Fruit fly (Drosophila melanogaster) whole organism, embryonic: ENCODE measurements around the gene Csk.
A peak's percentile ranks its signal among the peaks of the same experiment; 100 is the strongest.

Source experiments
- Awh ChIP-seq: fragments of 200-800 bp; sonication (Bioruptor generic); IDR thresholded peaks from 2 replicates; pipeline ENCODE4, ENCODE4 v1.3.6; 2022; ENCODE audit warnings: missing biosample characterization, missing genetic modification characterization
- CG10462 ChIP-seq: fragments of 200-800 bp; sonication (Bioruptor generic); optimal IDR thresholded peaks from 2 replicates; lab custom pipeline; 2016; ENCODE audit warnings: missing biosample characterization, missing genetic modification characterization
- CG11456 ChIP-seq: fragments of 200-800 bp; sonication (Bioruptor generic); IDR thresholded peaks from 3 replicates; pipeline ENCODE4 v1.3.6; 2022; ENCODE audit warnings: missing biosample characterization, missing genetic modification characterization
- CG11504 ChIP-seq: fragments of 200-800 bp; sonication (Bioruptor generic); optimal IDR thresholded peaks from 3 replicates; lab custom pipeline; 2019; ENCODE audit warnings: missing biosample characterization, mild to moderate bottlenecking, missing genetic modification characterization, moderate library complexity
- CG1233 ChIP-seq: fragments of 200-800 bp; sonication (Bioruptor generic); optimal IDR thresholded peaks from 4 replicates; lab custom pipeline; 2018; ENCODE audit warnings: missing biosample characterization, mild to moderate bottlenecking, missing genetic modification characterization
- CG13624 ChIP-seq: fragments of 200-800 bp; sonication (Bioruptor generic); optimal IDR thresholded peaks from 2 replicates; lab custom pipeline; 2016; ENCODE audit warnings: missing biosample characterization, missing genetic modification characterization
- CG14965 ChIP-seq: fragments of 200-800 bp; sonication (Bioruptor generic); optimal IDR thresholded peaks from 2 replicates; lab custom pipeline; 2016; ENCODE audit warnings: missing biosample characterization, missing genetic modification characterization, borderline replicate concordance
- CG15269 ChIP-seq: fragments of 200-800 bp; sonication (Bioruptor generic); optimal IDR thresholded peaks from 2 replicates; lab custom pipeline; 2018; ENCODE audit warnings: missing biosample characterization, mild to moderate bottlenecking, missing genetic modification characterization, moderate library complexity
- CG1602 ChIP-seq: fragments of 200-800 bp; sonication (Bioruptor generic); optimal IDR thresholded peaks from 3 replicates; lab custom pipeline; 2016; ENCODE audit warnings: missing biosample characterization, missing genetic modification characterization
- CG17186 ChIP-seq: fragments of 200-800 bp; sonication (Bioruptor generic); optimal IDR thresholded peaks from 3 replicates; lab custom pipeline; 2017; ENCODE audit warnings: missing biosample characterization, missing genetic modification reagents, missing genetic modification characterization
- CG2889 ChIP-seq: fragments of 200-800 bp; sonication (Bioruptor generic); IDR thresholded peaks from 3 replicates; pipeline ENCODE4 v1.3.6; 2022; ENCODE audit warnings: missing biosample characterization, missing genetic modification characterization
- CG3065 ChIP-seq: fragments of 200-800 bp; sonication (Bioruptor generic); optimal IDR thresholded peaks from 2 replicates; lab custom pipeline; 2016; ENCODE audit warnings: missing biosample characterization, missing genetic modification characterization
- CG32772 ChIP-seq: fragments of 200-800 bp; sonication (Bioruptor generic); IDR thresholded peaks from 2 replicates; pipeline ENCODE4 v1.3.6; 2022; ENCODE audit warnings: missing biosample characterization, missing genetic modification characterization
- CG3281 ChIP-seq: fragments of 200-800 bp; sonication (Bioruptor generic); optimal IDR thresholded peaks from 3 replicates; lab custom pipeline; 2017; ENCODE audit warnings: missing biosample characterization, mild to moderate bottlenecking, missing genetic modification characterization
- CG4854 ChIP-seq: fragments of 200-800 bp; sonication (Bioruptor generic); optimal IDR thresholded peaks from 2 replicates; lab custom pipeline; 2016; ENCODE audit warnings: missing biosample characterization, missing genetic modification characterization, inconsistent platforms
- Chrac-16 ChIP-seq: fragments of 200-800 bp; sonication (Bioruptor generic); optimal IDR thresholded peaks from 3 replicates; lab custom pipeline; 2016; ENCODE audit warnings: missing biosample characterization, missing genetic modification characterization
- Deaf1 ChIP-seq: fragments of 200-800 bp; optimal IDR thresholded peaks from 3 replicates; lab custom pipeline; 2019; ENCODE audit warnings: missing biosample characterization, mild to moderate bottlenecking, missing genetic modification characterization, moderate library complexity
- Dfd ChIP-seq, 2 experiments: fragments of >200 bp; optimal IDR thresholded peaks; 2 replicates each; lab custom pipeline; 2017; ENCODE audit warnings: missing biosample characterization in 2 of 2, missing genetic modification characterization in 2 of 2
- Dip3 ChIP-seq: fragments of 200-800 bp; sonication (Bioruptor generic); optimal IDR thresholded peaks from 3 replicates; lab custom pipeline; 2016; ENCODE audit warnings: missing biosample characterization, missing genetic modification characterization
- Gsc ChIP-seq: fragments of 200-800 bp; sonication (Bioruptor generic); IDR thresholded peaks from 2 replicates; pipeline ENCODE4 v1.3.6; 2022; ENCODE audit warnings: missing biosample characterization, missing genetic modification characterization
- HLH4C ChIP-seq: fragments of 200-800 bp; sonication (Bioruptor generic); IDR thresholded peaks from 3 replicates; pipeline ENCODE4 v1.3.6; 2022; ENCODE audit warnings: missing biosample characterization, missing genetic modification characterization; ENCODE audit not compliant: partially characterized antibody
- Hmr ChIP-seq: fragments of 200-800 bp; sonication (Bioruptor generic); optimal IDR thresholded peaks from 3 replicates; lab custom pipeline; 2017; ENCODE audit warnings: mild to moderate bottlenecking, missing biosample characterization, missing genetic modification reagents, missing genetic modification characterization
- Lhr ChIP-seq: fragments of 200-800 bp; sonication (Bioruptor generic); optimal IDR thresholded peaks from 3 replicates; lab custom pipeline; 2017; ENCODE audit warnings: mild to moderate bottlenecking, missing biosample characterization, missing genetic modification reagents, missing genetic modification characterization
- Mes4 ChIP-seq: fragments of 200-800 bp; sonication (Bioruptor generic); optimal IDR thresholded peaks from 2 replicates; lab custom pipeline; 2016; ENCODE audit warnings: missing biosample characterization, missing genetic modification characterization
- Pdp1 ChIP-seq, 2 experiments: fragments of 200-800 bp; sonication (Bioruptor generic); optimal IDR thresholded peaks; 3 replicates each; lab custom pipeline; 2016; ENCODE audit warnings: missing biosample characterization in 2 of 2, missing genetic modification characterization in 2 of 2, mild to moderate bottlenecking in 1 of 2, moderate library complexity in 1 of 2
- Poxn ChIP-seq: fragments of 200-800 bp; sonication (Bioruptor generic); IDR thresholded peaks from 2 replicates; pipeline ENCODE4 v1.3.6; 2022; ENCODE audit warnings: missing biosample characterization, missing genetic modification characterization
- Rfx ChIP-seq: fragments of 200-800 bp; sonication (Bioruptor generic); IDR thresholded peaks from 2 replicates; pipeline ENCODE4 v1.3.6; 2022; ENCODE audit warnings: missing biosample characterization, missing genetic modification characterization
- Sry-δ ChIP-seq: fragments of 200-800 bp; sonication (Bioruptor generic); optimal IDR thresholded peaks from 2 replicates; lab custom pipeline; 2016; ENCODE audit warnings: missing biosample characterization, missing genetic modification characterization
- aop ChIP-seq: fragments of 200-800 bp; sonication (Bioruptor generic); IDR thresholded peaks from 2 replicates; pipeline ENCODE4 v1.3.6; 2022; ENCODE audit warnings: missing biosample characterization, missing genetic modification characterization
- chm ChIP-seq: fragments of 200-800 bp; sonication (Bioruptor generic); IDR thresholded peaks from 2 replicates; pipeline ENCODE4 v1.3.6; 2022; ENCODE audit warnings: missing biosample characterization, missing genetic modification characterization
- chn ChIP-seq: fragments of 200-800 bp; sonication (Bioruptor generic); optimal IDR thresholded peaks from 2 replicates; lab custom pipeline; 2016; ENCODE audit warnings: missing biosample characterization, missing genetic modification characterization
- croc ChIP-seq: fragments of 200-800 bp; sonication (Bioruptor generic); conservative IDR thresholded peaks from 3 replicates; pipeline ENCODE4 v1.3.6; 2022; ENCODE audit warnings: missing biosample characterization, missing genetic modification characterization
- ems ChIP-seq: fragments of 200-800 bp; sonication (Bioruptor generic); optimal IDR thresholded peaks from 3 replicates; lab custom pipeline; 2016; ENCODE audit warnings: missing biosample characterization, missing genetic modification characterization
- gfzf ChIP-seq: fragments of 200-800 bp; sonication (Bioruptor generic); optimal IDR thresholded peaks from 2 replicates; lab custom pipeline; 2016; ENCODE audit warnings: missing biosample characterization, mild to moderate bottlenecking, missing genetic modification characterization, moderate library complexity
- hkb ChIP-seq, 2 experiments: fragments of 200-800 bp in 1 of 2; fragments of >200 bp in 1 of 2; sonication (Bioruptor generic) in 1 of 2; IDR thresholded peaks in 1 of 2; optimal IDR thresholded peaks in 1 of 2; 2 replicates each; pipeline versions ENCODE4 v1.3.6 to Lab custom; 2017 to 2022; ENCODE audit warnings: missing biosample characterization in 1 of 2, missing genetic modification characterization in 1 of 2
- ind ChIP-seq: fragments of 200-800 bp; sonication (Bioruptor generic); optimal IDR thresholded peaks from 3 replicates; lab custom pipeline; 2016; ENCODE audit warnings: missing biosample characterization, missing genetic modification characterization
- jing ChIP-seq: fragments of 200-800 bp; sonication (Bioruptor generic); optimal IDR thresholded peaks from 2 replicates; lab custom pipeline; 2018; ENCODE audit warnings: missing biosample characterization, mild to moderate bottlenecking, missing genetic modification characterization
- lola ChIP-seq, 3 experiments: fragments of >200 bp in 2 of 3; fragments of 200-800 bp in 1 of 3; sonication (Bioruptor generic) in 1 of 3; optimal IDR thresholded peaks; 2 replicates each; lab custom pipeline; 2017 to 2019; ENCODE audit warnings: missing biosample characterization in 3 of 3, missing genetic modification characterization in 3 of 3, mild to moderate bottlenecking in 1 of 3, moderate library complexity in 1 of 3
- lov ChIP-seq, 2 experiments: fragments of 200-800 bp in 1 of 2; fragments of >200 bp in 1 of 2; sonication (Bioruptor generic) in 1 of 2; IDR thresholded peaks in 1 of 2; optimal IDR thresholded peaks in 1 of 2; 2 replicates in 1 of 2; 3 replicates in 1 of 2; pipeline versions ENCODE4 v1.3.6 to Lab custom; 2017 to 2022; ENCODE audit warnings: missing biosample characterization in 1 of 2, missing genetic modification characterization in 1 of 2
- luna ChIP-seq: fragments of 200-800 bp; sonication (Bioruptor generic); optimal IDR thresholded peaks from 2 replicates; lab custom pipeline; 2016; ENCODE audit warnings: missing biosample characterization, missing genetic modification characterization
- onecut ChIP-seq: fragments of 200-800 bp; sonication (Bioruptor generic); IDR thresholded peaks from 2 replicates; pipeline ENCODE4 v1.3.6; 2022; ENCODE audit warnings: missing biosample characterization, missing genetic modification characterization
- p53 ChIP-seq: fragments of 200-800 bp; sonication (Bioruptor generic); optimal IDR thresholded peaks from 2 replicates; lab custom pipeline; 2016; ENCODE audit warnings: missing biosample characterization, missing genetic modification characterization
- peb ChIP-seq: fragments of 200-800 bp; sonication (Bioruptor generic); IDR thresholded peaks from 2 replicates; pipeline ENCODE4 v1.3.6; 2022; ENCODE audit warnings: missing biosample characterization, missing genetic modification characterization
- sens ChIP-seq: fragments of 200-800 bp; sonication (Bioruptor generic); peaks from one replicate; lab custom pipeline; 2016; ENCODE audit warnings: missing biosample characterization, missing genetic modification characterization
- seq ChIP-seq: fragments of 200-800 bp; sonication (Bioruptor generic); IDR thresholded peaks from 2 replicates; pipeline ENCODE4 v1.3.6; 2022; ENCODE audit warnings: missing biosample characterization, missing genetic modification characterization
- sima ChIP-seq: fragments of 200-800 bp; sonication (Bioruptor generic); optimal IDR thresholded peaks from 2 replicates; lab custom pipeline; 2016; ENCODE audit warnings: missing biosample characterization, missing genetic modification characterization
- toy ChIP-seq: fragments of 200-800 bp; sonication (Bioruptor generic); IDR thresholded peaks from 2 replicates; pipeline ENCODE4 v1.3.6; 2022; ENCODE audit warnings: missing biosample characterization, missing genetic modification characterization
- trh ChIP-seq: fragments of 200-800 bp; sonication (Bioruptor generic); optimal IDR thresholded peaks from 2 replicates; lab custom pipeline; 2016; ENCODE audit warnings: missing biosample characterization, missing genetic modification characterization
- vfl ChIP-seq: fragments of 200-800 bp; sonication (Bioruptor generic); optimal IDR thresholded peaks from 2 replicates; lab custom pipeline; 2016; ENCODE audit warnings: missing biosample characterization, missing genetic modification characterization
- wor ChIP-seq: fragments of 200-800 bp; sonication (Bioruptor generic); IDR thresholded peaks from 2 replicates; pipeline ENCODE4 v1.3.6; 2022; ENCODE audit warnings: missing biosample characterization, missing genetic modification characterization

Gene Csk

DNA sequence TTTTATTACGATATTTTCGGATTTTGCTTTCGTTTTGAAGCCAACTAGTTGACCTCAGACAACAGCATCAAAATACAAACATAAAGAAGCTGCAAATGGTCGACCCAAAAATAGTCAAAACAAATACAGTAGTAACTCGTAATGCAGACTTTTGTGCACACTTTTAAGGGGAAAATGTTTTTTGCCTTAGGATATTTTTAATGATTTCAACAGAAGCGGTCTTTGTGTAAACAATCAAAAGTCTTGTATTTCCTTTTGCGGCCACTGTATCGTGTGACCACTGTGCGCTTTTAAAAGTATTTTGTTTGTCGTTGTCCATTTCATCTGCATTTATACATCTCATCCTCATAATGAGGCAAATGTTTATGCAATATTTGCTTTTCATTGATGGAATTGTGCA, 1.1 kb downstream of the Csk start (continued):
- TF ChIP-seq lov (optimal IDR thresholded peaks at IDR 0.05; lab: Kevin White, UChicago), result no peak
- TF ChIP-seq lov (GFP tag; IDR thresholded peaks at IDR 0.05; lab: Robert Waterston, UW), result peak; percentile 92; the same call in 2 of the 3 replicates
- peak; percentile 84 for TF ChIP-seq sima (GFP tag; lab: Kevin White, UChicago)
- peak; percentile 95 for TF ChIP-seq seq (GFP tag; lab: Robert Waterston, UW)
- TF ChIP-seq CG10462 (GFP tag; lab: Kevin White, UChicago), result peak; percentile 89
- peak; percentile 97 for TF ChIP-seq luna (GFP tag; lab: Kevin White, UChicago)
- peak; percentile 95 for TF ChIP-seq CG11504 (tag; lab: Kevin White, UChicago)
- TF ChIP-seq aop (GFP tag; lab: Robert Waterston, UW), result peak; percentile 92
- no peak for TF ChIP-seq hkb (optimal IDR thresholded peaks at IDR 0.05; lab: Kevin White, UChicago)
- peak; percentile 97 for TF ChIP-seq hkb (GFP tag; IDR thresholded peaks at IDR 0.05; lab: Robert Waterston, UW)
- TF ChIP-seq Deaf1 (tag; lab: Kevin White, UChicago), result peak; percentile 51
- peak; percentile 88 for TF ChIP-seq trh (GFP tag; lab: Kevin White, UChicago)
- TF ChIP-seq Poxn (GFP tag; lab: Robert Waterston, UW), result peak; percentile 96
- peak; percentile 82 for TF ChIP-seq croc
- TF ChIP-seq Mes4 (GFP tag; lab: Kevin White, UChicago), result peak; percentile 87
- TF ChIP-seq CG32772 (GFP tag; lab: Robert Waterston, UW), result peak; percentile 95
- TF ChIP-seq CG13624 (GFP tag; lab: Kevin White, UChicago), result peak; percentile 98
- peak; percentile 98 for TF ChIP-seq CG11456
- TF ChIP-seq chm (GFP tag; lab: Robert Waterston, UW), result peak; percentile 95
- TF ChIP-seq CG14965 (GFP tag; lab: Kevin White, UChicago), result peak; percentile 73
- peak; percentile 95 for TF ChIP-seq CG1233 (GFP tag; lab: Kevin White, UChicago)
- TF ChIP-seq vfl (GFP tag; lab: Kevin White, UChicago), result peak; percentile 97
- peak; percentile 71 for TF ChIP-seq Sry-δ (GFP tag; lab: Kevin White, UChicago)
- peak; percentile 92 for TF ChIP-seq onecut (GFP tag; lab: Robert Waterston, UW)
- TF ChIP-seq CG3281 (GFP tag; lab: Kevin White, UChicago), result peak; percentile 96
- TF ChIP-seq peb (GFP tag; lab: Robert Waterston, UW), result peak; percentile 91
- peak; percentile 91 for TF ChIP-seq wor (GFP tag; lab: Robert Waterston, UW)
- peak; percentile 83 for TF ChIP-seq Gsc (GFP tag; lab: Robert Waterston, UW)
- TF ChIP-seq Rfx (GFP tag; lab: Robert Waterston, UW), result peak; percentile 99
- peak; percentile 97 for TF ChIP-seq Awh (GFP tag; lab: Robert Waterston, UW)
- peak; percentile 85 for TF ChIP-seq CG3065
- peak; percentile 97 for TF ChIP-seq Dip3
- TF ChIP-seq Dfd (GFP tag; optimal IDR thresholded peaks at IDR 0.05; lab: Kevin White, UChicago), result no peak
- TF ChIP-seq CG15269 (tag; lab: Kevin White, UChicago), result peak; percentile 98
- TF ChIP-seq Chrac-16 (GFP tag; lab: Kevin White, UChicago), result peak; percentile 95
- peak; percentile 34 for TF ChIP-seq CG17186 (GFP tag; lab: Kevin White, UChicago)
- peak; percentile 95 for TF ChIP-seq CG4854 (GFP tag; lab: Kevin White, UChicago)
- peak; percentile 94 for TF ChIP-seq toy (GFP tag; lab: Robert Waterston, UW)
- peak; percentile 95 to 98 for TF ChIP-seq Pdp1 (GFP tag; optimal IDR thresholded peaks at IDR 0.05; lab: Kevin White, UChicago)
- peak; percentile 96 for TF ChIP-seq ems (GFP tag; lab: Kevin White, UChicago)
- peak; percentile 88 for TF ChIP-seq jing (GFP tag; lab: Kevin White, UChicago)
- peak in 1 of 3 experiments; percentile 58 for TF ChIP-seq lola (GFP tag; optimal IDR thresholded peaks at IDR 0.05; lab: Kevin White, UChicago)
- peak; percentile 0 for TF ChIP-seq gfzf (GFP tag; lab: Kevin White, UChicago)
- TF ChIP-seq CG2889, result peak; percentile 95
- peak; percentile 96 for TF ChIP-seq Hmr (GFP tag; lab: Kevin White, UChicago)
- no peak for TF ChIP-seq HLH4C (GFP tag; lab: Robert Waterston, UW)
- TF ChIP-seq CG1602 (GFP tag; lab: Kevin White, UChicago), result peak; percentile 94
- peak; percentile 40 for TF ChIP-seq Lhr (GFP tag; lab: Kevin White, UChicago)
- TF ChIP-seq p53 (GFP tag; lab: Kevin White, UChicago), result peak; percentile 89
- TF ChIP-seq ind (GFP tag; lab: Kevin White, UChicago), result peak; percentile 98
- peak; percentile 97 for TF ChIP-seq chn
- peak; percentile 99 for TF ChIP-seq sens (GFP tag; lab: Kevin White, UChicago)
